Worm (Caenorhabditis elegans) whole organism, late embryonic: ENCODE results near the gene gcy-21.

Experiments
- ceh-9 ChIP-seq: sonication (generic microtip); optimal IDR thresholded peaks from 2 replicates; lab custom pipeline; 2016; ENCODE audit warnings: mild to moderate bottlenecking, missing genetic modification characterization, inconsistent platforms, missing compliant biosample characterization
- tbx-2 ChIP-seq: sonication (generic microtip); optimal IDR thresholded peaks from 2 replicates; lab custom pipeline; 2016; ENCODE audit warnings: missing genetic modification characterization, missing compliant biosample characterization

ce11 chrII:2700229-2700628 lies 40.8 kb downstream of the gcy-21 start, which contains the start of gene sri-61:
- TF ChIP-seq tbx-2 (tag; lab: Kevin White, UChicago) (no peak), ceh-9 (no peak)
